Fruit fly (Drosophila melanogaster) whole organism, wandering third instar larva: Measurements from ENCODE around the gene CG14883.

Source experiments
- Abd-B ChIP-seq: fragments of >200 bp; optimal IDR thresholded peaks from 2 replicates; lab custom pipeline; 2017; ENCODE audit warnings: missing biosample characterization, missing genetic modification characterization
- CG32264 ChIP-seq: fragments of 200-800 bp; sonication (Bioruptor generic); optimal IDR thresholded peaks from 2 replicates; lab custom pipeline; 2016; ENCODE audit warnings: missing biosample characterization, missing genetic modification characterization
- CG9705 ChIP-seq: fragments of 200-800 bp; sonication (Bioruptor generic); optimal IDR thresholded peaks from 2 replicates; lab custom pipeline; 2018; ENCODE audit warnings: missing biosample characterization, mild to moderate bottlenecking, missing genetic modification characterization
- CrebA ChIP-seq: fragments of 200-800 bp; sonication (Bioruptor generic); optimal IDR thresholded peaks from 2 replicates; lab custom pipeline; 2016; ENCODE audit warnings: missing biosample characterization, mild to moderate bottlenecking, missing genetic modification characterization, borderline replicate concordance
- Dfd ChIP-seq: fragments of >200 bp; optimal IDR thresholded peaks from 2 replicates; lab custom pipeline; 2017; ENCODE audit warnings: missing biosample characterization, missing genetic modification characterization
- Dif ChIP-seq: fragments of 200-275, 200-300 bp; sonication (Bioruptor generic); optimal IDR thresholded peaks from 2 replicates; lab custom pipeline; 2018; ENCODE audit warnings: missing biosample characterization, missing genetic modification characterization; ENCODE audit not compliant: partially characterized antibody
- GATAd ChIP-seq: sonication (Bioruptor generic); optimal IDR thresholded peaks from 2 replicates; lab custom pipeline; 2016; ENCODE audit warnings: missing biosample characterization, missing genetic modification characterization
- HLH106 ChIP-seq: fragments of 200-800 bp; optimal IDR thresholded peaks from 3 replicates; lab custom pipeline; 2019; ENCODE audit warnings: missing biosample characterization, mild to moderate bottlenecking, missing genetic modification characterization, moderate library complexity
- Hnf4 ChIP-seq: fragments of 200-800 bp; sonication (Bioruptor generic); optimal IDR thresholded peaks from 2 replicates; lab custom pipeline; 2016; ENCODE audit warnings: missing biosample characterization, mild to moderate bottlenecking, missing genetic modification characterization
- Hr78 ChIP-seq: fragments of >200 bp; optimal IDR thresholded peaks from 2 replicates; lab custom pipeline; 2017; ENCODE audit warnings: missing biosample characterization, missing genetic modification characterization
- Hr83 ChIP-seq: fragments of 200-300 bp; sonication (Bioruptor generic); optimal IDR thresholded peaks from 2 replicates; lab custom pipeline; 2016; ENCODE audit warnings: missing biosample characterization, mild to moderate bottlenecking, missing genetic modification characterization, moderate library complexity; ENCODE audit not compliant: poor library complexity, severe bottlenecking
- Jra ChIP-seq: sonication (Bioruptor generic); optimal IDR thresholded peaks from 2 replicates; lab custom pipeline; 2016; ENCODE audit warnings: missing biosample characterization, missing genetic modification characterization
- Mio ChIP-seq: sonication (Bioruptor generic); optimal IDR thresholded peaks from 2 replicates; lab custom pipeline; 2016; ENCODE audit warnings: missing biosample characterization, missing genetic modification characterization
- Myc ChIP-seq: fragments of >200 bp; optimal IDR thresholded peaks from 2 replicates; lab custom pipeline; 2017
- OdsH ChIP-seq: fragments of 200-800 bp; sonication (Bioruptor generic); optimal IDR thresholded peaks from 2 replicates; lab custom pipeline; 2016; ENCODE audit warnings: missing biosample characterization, mild to moderate bottlenecking, missing genetic modification characterization
- Rel ChIP-seq, 2 experiments: fragments of 200-800 bp; sonication (Bioruptor generic) in 1 of 2; optimal IDR thresholded peaks; 2 replicates in 1 of 2; 3 replicates in 1 of 2; lab custom pipeline; 2016 to 2019; ENCODE audit warnings: mild to moderate bottlenecking in 2 of 2, missing biosample characterization in 2 of 2, missing genetic modification characterization in 2 of 2, moderate library complexity in 1 of 2
- Sp1 ChIP-seq: fragments of 200-800 bp; sonication (Bioruptor generic); optimal IDR thresholded peaks from 3 replicates; lab custom pipeline; 2019; ENCODE audit warnings: missing biosample characterization, mild to moderate bottlenecking, missing genetic modification characterization, moderate library complexity
- Vsx2 ChIP-seq: fragments of 200-300, 225-300 bp; sonication (Bioruptor generic); optimal IDR thresholded peaks from 2 replicates; lab custom pipeline; 2018; ENCODE audit warnings: missing biosample characterization, missing genetic modification characterization; ENCODE audit not compliant: partially characterized antibody
- br ChIP-seq: fragments of 200-800 bp; sonication (Bioruptor generic); optimal IDR thresholded peaks from 2 replicates; lab custom pipeline; 2016; ENCODE audit warnings: missing biosample characterization, missing genetic modification characterization
- dl ChIP-seq, 2 experiments: fragments of 175-275, 200-275 bp in 1 of 2; fragments of 200-275 bp in 1 of 2; sonication (Bioruptor generic); optimal IDR thresholded peaks; lab custom pipeline; 2018; ENCODE audit warnings: mild to moderate bottlenecking in 2 of 2, missing biosample characterization in 2 of 2, missing genetic modification characterization in 2 of 2, moderate library complexity in 2 of 2; ENCODE audit not compliant: partially characterized antibody in 2 of 2, insufficient read depth in 1 of 2
- dmrt93B ChIP-seq: fragments of 200-800 bp; sonication (Bioruptor generic); optimal IDR thresholded peaks from 2 replicates; lab custom pipeline; 2018; ENCODE audit warnings: missing biosample characterization, mild to moderate bottlenecking, missing genetic modification characterization
- ey ChIP-seq: fragments of 200-800 bp; sonication (Bioruptor generic); optimal IDR thresholded peaks from 2 replicates; lab custom pipeline; 2016; ENCODE audit warnings: missing biosample characterization, missing genetic modification characterization
- foxo ChIP-seq, 2 experiments: fragments of 200-800 bp; sonication (Bioruptor generic); optimal IDR thresholded peaks; 2 replicates in 1 of 2; 3 replicates in 1 of 2; lab custom pipeline; 2016 to 2017; ENCODE audit warnings: missing biosample characterization in 2 of 2, missing genetic modification characterization in 2 of 2
- fru ChIP-seq: fragments of 200-800 bp; sonication (Bioruptor generic); optimal IDR thresholded peaks from 3 replicates; lab custom pipeline; 2016; ENCODE audit warnings: missing biosample characterization, mild to moderate bottlenecking, missing genetic modification characterization
- h ChIP-seq: fragments of 200-800 bp; sonication (Bioruptor generic); optimal IDR thresholded peaks from 3 replicates; lab custom pipeline; 2016; ENCODE audit warnings: missing biosample characterization, mild to moderate bottlenecking, missing genetic modification characterization
- jim ChIP-seq: fragments of 175-275, 200-325 bp; sonication (Bioruptor generic); optimal IDR thresholded peaks from 2 replicates; lab custom pipeline; 2016; ENCODE audit warnings: missing biosample characterization, mild to moderate bottlenecking, missing genetic modification characterization
- lola ChIP-seq: fragments of >200 bp; optimal IDR thresholded peaks from 2 replicates; lab custom pipeline; 2017; ENCODE audit warnings: missing biosample characterization, missing genetic modification characterization
- psq ChIP-seq: fragments of 200-800 bp; sonication (Bioruptor generic); optimal IDR thresholded peaks from 3 replicates; lab custom pipeline; 2017; ENCODE audit warnings: missing biosample characterization, mild to moderate bottlenecking, missing genetic modification characterization, moderate library complexity
- sage ChIP-seq: fragments of 200-800 bp; sonication (Bioruptor generic); optimal IDR thresholded peaks from 2 replicates; lab custom pipeline; 2016; ENCODE audit warnings: missing biosample characterization, mild to moderate bottlenecking, missing genetic modification characterization
- sv ChIP-seq: fragments of 200-800 bp; sonication (Bioruptor generic); optimal IDR thresholded peaks from 3 replicates; lab custom pipeline; 2016; ENCODE audit warnings: missing biosample characterization, missing genetic modification characterization
- woc ChIP-seq: sonication (Bioruptor generic); optimal IDR thresholded peaks from 2 replicates; lab custom pipeline; 2016; ENCODE audit warnings: missing biosample characterization, mild to moderate bottlenecking, missing genetic modification characterization

The CG14883 gene

DNA sequence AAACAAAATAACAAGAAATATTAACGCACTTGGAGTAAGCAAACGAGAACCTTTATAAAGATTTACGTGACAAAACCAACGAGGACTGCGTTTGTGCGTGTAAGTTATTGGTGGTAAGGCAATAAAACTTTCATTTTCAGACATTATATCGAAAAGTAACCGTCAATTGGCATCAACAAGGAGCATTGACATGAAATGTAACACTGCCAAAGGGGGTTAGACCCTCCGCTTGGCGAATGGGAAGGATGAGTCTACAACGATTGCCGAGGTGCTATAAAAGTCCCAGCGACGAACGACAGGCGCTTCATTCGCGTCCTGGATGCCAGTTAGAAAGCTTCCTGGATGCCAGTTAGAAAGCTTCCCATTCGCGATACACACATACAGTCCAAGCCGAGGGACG, 16.4 kb downstream of the CG14883 start, which contains the start of gene Gyc89Da:
Gene Gyc89Da (plus strand): TSS at position 301 of the 400 bp plus-strand sequence.
- TF ChIP-seq GATAd (GFP tag; lab: Kevin White, UChicago) (no peak), dmrt93B (GFP tag; lab: Kevin White, UChicago) (no peak), CG32264 (GFP tag; lab: Kevin White, UChicago) (no peak), woc (no peak), Mio (GFP tag; lab: Kevin White, UChicago) (no peak), Myc (lab: Kevin White, UChicago) (no peak), CrebA (GFP tag; lab: Kevin White, UChicago) (no peak), Sp1 (GFP tag; lab: Kevin White, UChicago) (no peak)

DNA sequence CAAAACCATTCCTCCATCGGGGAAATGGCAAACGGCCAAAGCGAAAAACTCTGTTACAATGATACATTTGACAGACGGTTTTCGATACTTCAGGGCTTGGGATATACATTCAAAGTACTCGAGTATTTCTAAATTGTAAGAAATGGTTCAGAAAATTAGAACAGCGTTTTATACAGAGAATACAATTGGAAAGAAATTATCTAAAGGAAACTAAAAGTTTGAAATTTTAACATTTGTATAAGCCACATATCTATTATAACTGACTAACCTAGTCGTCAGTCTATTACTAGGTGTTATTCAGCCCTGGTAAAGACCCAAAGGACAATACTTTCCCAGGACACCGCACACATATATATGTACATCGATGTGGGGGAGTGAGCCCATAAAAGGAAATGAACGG, 20.6 kb downstream of the CG14883 start:
- TF ChIP-seq HLH106 (tag; lab: Kevin White, UChicago) (no peak), sv (GFP tag; lab: Kevin White, UChicago) (no peak), Rel (GFP tag; optimal IDR thresholded peaks at IDR 0.05; lab: Kevin White, UChicago) (no peak), Rel (tag; optimal IDR thresholded peaks at IDR 0.05; lab: Kevin White, UChicago) (no peak), lola (GFP tag; lab: Kevin White, UChicago) (no peak), Sp1 (GFP tag; lab: Kevin White, UChicago) (no peak), foxo (GFP tag; optimal IDR thresholded peaks at IDR 0.05; lab: Kevin White, UChicago) (no peak)

DNA sequence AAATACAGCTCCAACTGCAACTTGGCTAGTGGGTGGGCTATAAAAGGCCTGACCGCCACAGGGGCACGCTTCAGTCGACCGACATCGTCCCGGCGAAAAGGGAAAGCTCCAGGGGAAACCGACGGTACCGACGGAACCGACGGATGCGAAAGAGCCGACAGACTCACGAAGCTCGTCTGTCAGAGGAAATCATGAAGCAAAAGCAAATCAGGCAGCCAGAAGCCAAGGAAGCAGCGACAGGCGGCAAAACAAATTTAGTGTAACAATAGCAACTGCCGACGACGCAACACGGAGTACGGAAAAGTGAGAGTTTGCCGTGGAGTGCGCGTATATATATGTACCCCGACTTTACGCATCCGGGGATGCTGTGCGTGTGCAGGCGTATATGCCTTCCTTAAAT, 21.2 kb downstream of the CG14883 start, which contains the start of gene Gyc89Db:
Gene Gyc89Db (plus strand): TSS at position 78 of the 400 bp plus-strand sequence.
- TF ChIP-seq Hr83 (GFP tag; lab: Kevin White, UChicago), result no peak
- no peak for TF ChIP-seq CG9705 (GFP tag; lab: Kevin White, UChicago)
- TF ChIP-seq Hr78 (GFP tag; lab: Kevin White, UChicago), result no peak
- TF ChIP-seq psq (GFP tag; lab: Kevin White, UChicago), result no peak
- no peak for TF ChIP-seq sv (GFP tag; lab: Kevin White, UChicago)
- no peak for TF ChIP-seq Vsx2 (GFP tag; lab: Kevin White, UChicago)
- no peak for TF ChIP-seq Jra (GFP tag; lab: Kevin White, UChicago)
- no peak for TF ChIP-seq Mio (GFP tag; lab: Kevin White, UChicago)
- no peak for TF ChIP-seq woc
- no peak for TF ChIP-seq Abd-B (GFP tag; lab: Kevin White, UChicago)
- TF ChIP-seq CG32264 (GFP tag; lab: Kevin White, UChicago), result no peak
- TF ChIP-seq OdsH (GFP tag; lab: Kevin White, UChicago), result no peak
- no peak for TF ChIP-seq ey
- no peak for TF ChIP-seq jim
- TF ChIP-seq dmrt93B (GFP tag; lab: Kevin White, UChicago), result no peak
- TF ChIP-seq, all 38 proteins: peak for 0

dm6 chr3R:16480995-16481394, 25.1 kb downstream of the CG14883 start, which contains the start of gene Dhfr:
Gene Dhfr (plus strand): TSS chr3R:16481167.
- TF ChIP-seq Dif (GFP tag; lab: Kevin White, UChicago), result no peak
- no peak for TF ChIP-seq h (GFP tag; lab: Kevin White, UChicago)
- no peak for TF ChIP-seq br (GFP tag; lab: Kevin White, UChicago)
- TF ChIP-seq fru (GFP tag; lab: Kevin White, UChicago), result no peak
- no peak for TF ChIP-seq GATAd (GFP tag; lab: Kevin White, UChicago)
- TF ChIP-seq HLH106 (tag; lab: Kevin White, UChicago), result no peak
- no peak for TF ChIP-seq lola (GFP tag; lab: Kevin White, UChicago)
- TF ChIP-seq Hnf4 (GFP tag; lab: Kevin White, UChicago), result no peak
- TF ChIP-seq Hr83 (GFP tag; lab: Kevin White, UChicago), result no peak
- no peak for TF ChIP-seq sage (GFP tag; lab: Kevin White, UChicago)
- TF ChIP-seq jim, result no peak
- no peak for TF ChIP-seq dmrt93B (GFP tag; lab: Kevin White, UChicago)
- no peak for TF ChIP-seq CG32264 (GFP tag; lab: Kevin White, UChicago)
- TF ChIP-seq, all 38 proteins: peak for 0

- TF ChIP-seq CG32264 (GFP tag; lab: Kevin White, UChicago) (peak; percentile 0), Dfd (GFP tag; lab: Kevin White, UChicago) (no peak), OdsH (GFP tag; lab: Kevin White, UChicago) (peak; percentile 3), fru (GFP tag; lab: Kevin White, UChicago) (no peak), sage (GFP tag; lab: Kevin White, UChicago) (peak; percentile 38), GATAd (GFP tag; lab: Kevin White, UChicago) (no peak), dl (GFP tag; optimal IDR thresholded peaks at IDR 0.05; lab: Kevin White, UChicago; ENCODE audit: insufficient read depth in 1 of 2, partially characterized antibody in 2 of 2) (no peak)
Observed at dm6 chr3R:16482276-16482675, 26.4 kb downstream of the CG14883 start, which contains the start of gene Sdhaf3. Gene Sdhaf3 (minus strand): TSS chr3R:16482452.
